Worm (Caenorhabditis elegans) whole organism, late embryonic: ENCODE results near the gene F22F1.2.

Source experiments
- ama-1 ChIP-seq: fragments of 150-350 bp; optimal IDR thresholded peaks from 2 replicates; lab custom pipeline; 2014
- ceh-30 ChIP-seq: fragments of 150-350 bp; optimal IDR thresholded peaks from 2 replicates; lab custom pipeline; 2014; ENCODE audit warnings: missing biosample characterization, missing genetic modification characterization
- dve-1 ChIP-seq: sonication (generic microtip); optimal IDR thresholded peaks from 2 replicates; lab custom pipeline; 2017; ENCODE audit warnings: antibody characterized with exemption, mild to moderate bottlenecking, missing genetic modification characterization, missing compliant biosample characterization
- hlh-6 ChIP-seq: sonication (generic microtip); optimal IDR thresholded peaks from 2 replicates; lab custom pipeline; 2016; ENCODE audit warnings: missing genotype, missing genetic modification characterization, missing compliant biosample characterization
- lin-11 ChIP-seq: fragments of 200-800 bp; sonication (Bioruptor generic); optimal IDR thresholded peaks from 2 replicates; lab custom pipeline; 2018; ENCODE audit warnings: mild to moderate bottlenecking, missing genetic modification characterization, missing compliant biosample characterization
- nfya-1 ChIP-seq: sonication (generic microtip); optimal IDR thresholded peaks from 2 replicates; lab custom pipeline; 2017; ENCODE audit warnings: missing genetic modification characterization, mild to moderate bottlenecking, missing compliant biosample characterization, antibody characterized with exemption, moderate library complexity
- pag-3 ChIP-seq: sonication (generic microtip); optimal IDR thresholded peaks from 2 replicates; lab custom pipeline; 2016; ENCODE audit warnings: missing compliant biosample characterization, missing genetic modification characterization, borderline replicate concordance
- pqm-1 ChIP-seq: sonication (generic microtip); optimal IDR thresholded peaks from 2 replicates; lab custom pipeline; 2016; ENCODE audit warnings: missing genetic modification characterization, missing compliant biosample characterization
- unc-55 ChIP-seq: sonication (generic microtip); optimal IDR thresholded peaks from 2 replicates; lab custom pipeline; 2017; ENCODE audit warnings: missing biosample characterization, missing genetic modification reagents, missing genetic modification characterization

ce11 chrX:8156502-8156901, 6.0 kb upstream of the F22F1.2 start:
- TF ChIP-seq ceh-30 (tag; lab: Kevin White, UChicago) (no peak), ama-1 (no peak), hlh-6 (tag; lab: Kevin White, UChicago) (no peak), pag-3 (tag; lab: Kevin White, UChicago) (no peak), pqm-1 (tag; lab: Kevin White, UChicago) (no peak), unc-55 (no peak), lin-11 (tag; lab: Kevin White, UChicago) (no peak), dve-1 (tag; lab: Kevin White, UChicago) (no peak), nfya-1 (tag; lab: Kevin White, UChicago) (no peak)
